Worm (Caenorhabditis elegans): ENCODE data around the gene cyp-35A2.

DNA sequence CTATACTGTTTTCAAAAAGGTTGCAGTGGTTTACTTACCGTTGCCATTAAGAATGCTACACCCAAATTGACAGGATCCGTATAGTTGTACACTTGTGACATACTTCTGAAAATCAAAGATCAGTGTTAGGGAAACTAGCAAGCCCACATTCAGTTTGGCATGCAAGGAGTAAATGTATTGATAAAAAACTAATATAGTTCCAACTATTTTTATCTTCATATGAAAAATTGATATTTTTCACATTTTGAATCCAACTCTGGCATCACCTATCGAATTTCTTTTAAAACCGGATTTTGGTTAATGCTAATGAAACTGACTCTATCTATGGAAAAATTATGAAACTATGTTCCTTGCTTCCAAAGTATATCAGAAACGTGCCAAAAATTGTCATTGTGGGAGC lies 38.7 kb downstream of the cyp-35A2 start, which contains the start of gene srx-92:
- TF ChIP-seq dao-5 (tag; optimal IDR thresholded peaks at IDR 0.05) (no peak), W03F9.2 (tag; optimal IDR thresholded peaks at IDR 0.05) (no peak)
